Worm (Caenorhabditis elegans) whole organism, young adult: Measurements from ENCODE around the gene acbp-4.
A peak's percentile ranks its signal among the peaks of the same experiment; 100 is the strongest.

Experiments used
- B0035.1 ChIP-seq: sonication (generic microtip); optimal IDR thresholded peaks from 2 replicates; lab custom pipeline; 2016; ENCODE audit warnings: missing genetic modification characterization, mild to moderate bottlenecking, missing compliant biosample characterization, missing genotype, missing genetic modification reagents
- C17E4.6 ChIP-seq: fragments of 200-800 bp; sonication (Bioruptor generic); IDR thresholded peaks from 2 replicates; pipeline ENCODE4 v1.3.6; 2022; ENCODE audit warnings: missing genetic modification reagents, missing genetic modification characterization, missing compliant biosample characterization
- D2030.7 ChIP-seq: fragments of 200-800 bp; sonication (Bioruptor generic); IDR thresholded peaks from 2 replicates; pipeline ENCODE4 v1.3.6; 2022; ENCODE audit warnings: missing genetic modification reagents, missing genetic modification characterization, missing compliant biosample characterization
- F10E7.11 ChIP-seq: sonication (generic microtip); optimal IDR thresholded peaks from 2 replicates; lab custom pipeline; 2017; ENCODE audit warnings: mild to moderate bottlenecking, missing genetic modification characterization, moderate library complexity, missing compliant biosample characterization
- F49E8.2 ChIP-seq: sonication (generic microtip); optimal IDR thresholded peaks from 3 replicates; lab custom pipeline; 2017; ENCODE audit warnings: missing genetic modification characterization, mild to moderate bottlenecking, missing compliant biosample characterization, antibody characterized with exemption, moderate library complexity; ENCODE audit not compliant: insufficient read depth
- T26A5.8 ChIP-seq: sonication (generic microtip); optimal IDR thresholded peaks from 2 replicates; lab custom pipeline; 2016; ENCODE audit warnings: missing genetic modification characterization, missing compliant biosample characterization
- Y79H2A.3 ChIP-seq: fragments of 200-800 bp; sonication (Bioruptor generic); conservative IDR thresholded peaks from 2 replicates; pipeline ENCODE4 v1.3.6; 2022; ENCODE audit warnings: missing genetic modification reagents, missing genetic modification characterization, missing compliant biosample characterization
- ZK185.1 ChIP-seq: sonication (generic microtip); optimal IDR thresholded peaks from 2 replicates; lab custom pipeline; 2016; ENCODE audit warnings: mild to moderate bottlenecking, missing genetic modification characterization, missing compliant biosample characterization; ENCODE audit not compliant: poor library complexity, severe bottlenecking
- athp-1 ChIP-seq: sonication (generic microtip); optimal IDR thresholded peaks from 2 replicates; lab custom pipeline; 2017; ENCODE audit warnings: mild to moderate bottlenecking, missing genetic modification characterization, missing compliant biosample characterization
- attf-6 ChIP-seq: fragments of 200-800 bp; sonication (Bioruptor generic); IDR thresholded peaks from 2 replicates; pipeline ENCODE4 v1.3.6; 2022; ENCODE audit warnings: missing genetic modification reagents, missing genetic modification characterization, missing compliant biosample characterization
- ceh-100 ChIP-seq: fragments of 200-800 bp; sonication (Bioruptor generic); IDR thresholded peaks from 2 replicates; pipeline ENCODE4 v1.3.6; 2022; ENCODE audit warnings: missing genetic modification reagents, missing genetic modification characterization, missing compliant biosample characterization
- ceh-40 ChIP-seq: fragments of 200-800 bp; sonication (Bioruptor generic); IDR thresholded peaks from 2 replicates; pipeline ENCODE4 v1.3.6; 2022; ENCODE audit warnings: missing genetic modification characterization, missing compliant biosample characterization
- ceh-79 ChIP-seq: sonication (generic microtip); optimal IDR thresholded peaks from 2 replicates; lab custom pipeline; 2017; ENCODE audit warnings: mild to moderate bottlenecking, missing genetic modification characterization, missing compliant biosample characterization
- ceh-91 ChIP-seq: fragments of 200-800 bp; sonication (Bioruptor generic); IDR thresholded peaks from 2 replicates; pipeline ENCODE4 v1.3.6; 2022; ENCODE audit warnings: missing genetic modification reagents, missing genetic modification characterization, missing compliant biosample characterization
- dox-1 ChIP-seq: fragments of 200-800 bp; sonication (Bioruptor generic); IDR thresholded peaks from 2 replicates; pipeline ENCODE4 v1.3.6; 2022; ENCODE audit warnings: missing genetic modification reagents, missing genetic modification characterization, missing compliant biosample characterization
- dpl-1 ChIP-seq: fragments of 150-350 bp; optimal IDR thresholded peaks from 2 replicates; lab custom pipeline; 2014; ENCODE audit warnings: missing biosample characterization, missing genetic modification reagents, missing genetic modification characterization
- efl-1 ChIP-seq: fragments of 150-350 bp; optimal IDR thresholded peaks from 2 replicates; lab custom pipeline; 2014; ENCODE audit warnings: missing biosample characterization, missing genetic modification reagents, missing genetic modification characterization
- egl-44 ChIP-seq: fragments of 200-800 bp; sonication (Bioruptor generic); IDR thresholded peaks from 2 replicates; pipeline ENCODE4 v1.3.6; 2022; ENCODE audit warnings: missing genetic modification reagents, missing genetic modification characterization, missing compliant biosample characterization
- ekl-4 ChIP-seq: fragments of 200-800 bp; sonication (Bioruptor generic); IDR thresholded peaks from 2 replicates; pipeline ENCODE4 v1.3.6; 2022; ENCODE audit warnings: missing genetic modification reagents, missing genetic modification characterization, missing compliant biosample characterization
- ets-4 ChIP-seq: fragments of 200-800 bp; sonication (Bioruptor generic); optimal IDR thresholded peaks from 2 replicates; lab custom pipeline; 2018; ENCODE audit warnings: mild to moderate bottlenecking, missing genetic modification characterization, missing compliant biosample characterization
- hlh-26 ChIP-seq: fragments of 200-800 bp; sonication (Bioruptor generic); conservative IDR thresholded peaks from 2 replicates; pipeline ENCODE4 v1.3.6; 2022; ENCODE audit warnings: missing genetic modification reagents, missing genetic modification characterization, missing compliant biosample characterization
- hmg-20 ChIP-seq: fragments of 200-800 bp; sonication (Bioruptor generic); IDR thresholded peaks from 2 replicates; pipeline ENCODE4 v1.3.6; 2022; ENCODE audit warnings: missing genetic modification reagents, missing genetic modification characterization, missing compliant biosample characterization
- let-607 ChIP-seq, 2 experiments: fragments of 200-800 bp in 1 of 2; sonication (Bioruptor generic) in 1 of 2; sonication (generic microtip) in 1 of 2; optimal IDR thresholded peaks; 2 replicates each; lab custom pipeline; 2016 to 2018; ENCODE audit warnings: mild to moderate bottlenecking in 2 of 2, missing compliant biosample characterization in 2 of 2, missing genetic modification characterization in 2 of 2, moderate library complexity in 2 of 2, missing genotype in 1 of 2
- lin-54 ChIP-seq: fragments of 200-800 bp; sonication (Bioruptor generic); optimal IDR thresholded peaks from 2 replicates; lab custom pipeline; 2018; ENCODE audit warnings: mild to moderate bottlenecking, missing genetic modification characterization, missing compliant biosample characterization
- lsl-1 ChIP-seq: fragments of 200-800 bp; sonication (Bioruptor generic); optimal IDR thresholded peaks from 2 replicates; lab custom pipeline; 2018; ENCODE audit warnings: mild to moderate bottlenecking, missing genetic modification characterization, moderate library complexity, missing compliant biosample characterization
- madf-6 ChIP-seq: fragments of 200-800 bp; sonication (Bioruptor generic); IDR thresholded peaks from 2 replicates; pipeline ENCODE4 v1.3.6; 2022; ENCODE audit warnings: missing genetic modification reagents, missing genetic modification characterization, missing compliant biosample characterization
- nfya-2 ChIP-seq: fragments of 200-800 bp; sonication (Bioruptor generic); IDR thresholded peaks from 2 replicates; pipeline ENCODE4 v1.3.6; 2022; ENCODE audit warnings: missing genetic modification reagents, missing genetic modification characterization, missing compliant biosample characterization
- nfyb-1 ChIP-seq: fragments of 200-800 bp; sonication (Bioruptor generic); IDR thresholded peaks from 2 replicates; pipeline ENCODE4 v1.3.6; 2022; ENCODE audit warnings: missing genetic modification reagents, missing genetic modification characterization, missing compliant biosample characterization
- nhr-80 ChIP-seq: sonication (generic microtip); optimal IDR thresholded peaks from 2 replicates; lab custom pipeline; 2016; ENCODE audit warnings: missing genetic modification characterization, missing compliant biosample characterization
- rec-8 ChIP-seq, 2 experiments: sonication (generic microtip); optimal IDR thresholded peaks; 2 replicates each; lab custom pipeline; 2016; ENCODE audit warnings: mild to moderate bottlenecking in 2 of 2, missing genetic modification characterization in 2 of 2, missing genetic modification reagents in 2 of 2, missing genotype in 2 of 2, missing biosample characterization in 1 of 2, missing compliant biosample characterization in 1 of 2, moderate library complexity in 1 of 2
- repo-1 ChIP-seq: sonication (generic microtip); optimal IDR thresholded peaks from 2 replicates; lab custom pipeline; 2017; ENCODE audit warnings: mild to moderate bottlenecking, missing genetic modification characterization, missing compliant biosample characterization
- sea-2 ChIP-seq: fragments of 200-800 bp; sonication (Bioruptor generic); IDR thresholded peaks from 2 replicates; pipeline ENCODE4 v1.3.6; 2022; ENCODE audit warnings: missing genetic modification characterization, missing compliant biosample characterization
- snpc-1.1 ChIP-seq: sonication (generic microtip); optimal IDR thresholded peaks from 2 replicates; lab custom pipeline; 2017; ENCODE audit warnings: missing genetic modification characterization, mild to moderate bottlenecking, missing compliant biosample characterization, antibody characterized with exemption, moderate library complexity, missing genotype, missing genetic modification reagents; ENCODE audit not compliant: insufficient read depth
- snpc-1.3 ChIP-seq: sonication (generic microtip); optimal IDR thresholded peaks from 2 replicates; lab custom pipeline; 2017; ENCODE audit warnings: missing genetic modification characterization, mild to moderate bottlenecking, missing compliant biosample characterization, antibody characterized with exemption, moderate library complexity, missing genotype, missing genetic modification reagents; ENCODE audit not compliant: insufficient read depth
- ztf-22 ChIP-seq: fragments of 200-800 bp; sonication (Bioruptor generic); optimal IDR thresholded peaks from 2 replicates; lab custom pipeline; 2018; ENCODE audit warnings: mild to moderate bottlenecking, missing genetic modification characterization, moderate library complexity, missing compliant biosample characterization
- ztf-28 ChIP-seq: fragments of 200-800 bp; sonication (Bioruptor generic); IDR thresholded peaks from 2 replicates; pipeline ENCODE4 v1.3.6; 2022; ENCODE audit warnings: missing genetic modification reagents, missing genetic modification characterization, missing compliant biosample characterization
- ztf-6 ChIP-seq: fragments of 200-800 bp; sonication (Bioruptor generic); IDR thresholded peaks from 2 replicates; pipeline ENCODE4 v1.3.6; 2022; ENCODE audit warnings: missing genetic modification reagents, missing genetic modification characterization, missing compliant biosample characterization

The acbp-4 gene

ce11 chrIII:7293075-7293684 is 15.7 kb downstream of the acbp-4 start, which contains the start of gene cwf-19L2:
TSS of gene cwf-19L2 (plus strand) at chrIII:7293634.
- TF ChIP-seq attf-6 (GFP tag; lab: Robert Waterston, UW): no peak
- no peak for TF ChIP-seq nfyb-1 (GFP tag; lab: Robert Waterston, UW)
- no peak for TF ChIP-seq athp-1
- no peak for TF ChIP-seq snpc-1.1 (tag; lab: Kevin White, UChicago)
- peak; percentile 44; the same call in 1 of the 2 replicates for TF ChIP-seq D2030.7 (GFP tag; lab: Robert Waterston, UW)
- TF ChIP-seq C17E4.6 (GFP tag; lab: Robert Waterston, UW): no peak
- no peak for TF ChIP-seq ets-4 (GFP tag; lab: Kevin White, UChicago)
- peak; percentile 16 for TF ChIP-seq efl-1 (GFP tag; lab: Kevin White, UChicago)
- no peak for TF ChIP-seq ceh-40
- TF ChIP-seq T26A5.8 (tag; lab: Kevin White, UChicago): no peak
- no peak for TF ChIP-seq let-607 (tag; optimal IDR thresholded peaks at IDR 0.05; lab: Kevin White, UChicago)
- TF ChIP-seq madf-6: peak; percentile 10; the same call in 1 of the 2 replicates
- TF ChIP-seq ztf-6: no peak
- peak; percentile 69 for TF ChIP-seq lsl-1
- no peak for TF ChIP-seq rec-8 (tag; optimal IDR thresholded peaks at IDR 0.05; lab: Kevin White, UChicago)
- no peak for TF ChIP-seq sea-2 (GFP tag; lab: Robert Waterston, UW)

ce11 chrIII:7292569-7292968 is 16.3 kb downstream of the acbp-4 start:
- TF ChIP-seq B0035.1 (tag; lab: Kevin White, UChicago): no peak
- TF ChIP-seq let-607 (tag; optimal IDR thresholded peaks at IDR 0.05; lab: Kevin White, UChicago): peak in 1 of 2 experiments; percentile 2
- TF ChIP-seq hmg-20 (GFP tag; lab: Robert Waterston, UW): no peak
- no peak for TF ChIP-seq hlh-26 (GFP tag; lab: Robert Waterston, UW)
- TF ChIP-seq attf-6 (GFP tag; lab: Robert Waterston, UW): no peak
- TF ChIP-seq nhr-80 (tag; lab: Kevin White, UChicago): peak; percentile 40
- no peak for TF ChIP-seq ztf-28 (GFP tag; lab: Robert Waterston, UW)

- TF ChIP-seq ceh-79 (tag; lab: Kevin White, UChicago): no peak
- TF ChIP-seq snpc-1.1 (tag; lab: Kevin White, UChicago): no peak
- TF ChIP-seq repo-1 (tag; lab: Kevin White, UChicago): no peak
- TF ChIP-seq sea-2 (GFP tag; lab: Robert Waterston, UW): no peak
- no peak for TF ChIP-seq F49E8.2 (tag; lab: Kevin White, UChicago)
- TF ChIP-seq D2030.7 (GFP tag; lab: Robert Waterston, UW): no peak
These were observed 17.7 kb downstream of the acbp-4 start for ce11 chrIII:7291216-7291615.

- no peak for TF ChIP-seq egl-44 (GFP tag; lab: Robert Waterston, UW)
These were observed 18.4 kb downstream of the acbp-4 start, which contains the start of gene algn-11 for ce11 chrIII:7290462-7290861. TSS of gene algn-11 (minus strand) at chrIII:7290562.

ce11 chrIII:7287503-7287902 is 21.4 kb downstream of the acbp-4 start, which contains the start of gene ykt-6:
TSS of gene ykt-6 (minus strand) at chrIII:7287603.
- TF ChIP-seq ztf-22 (GFP tag; lab: Kevin White, UChicago): no peak
- no peak for TF ChIP-seq ceh-100 (GFP tag; lab: Robert Waterston, UW)
- no peak for TF ChIP-seq ekl-4 (GFP tag; lab: Robert Waterston, UW)
- TF ChIP-seq C17E4.6 (GFP tag; lab: Robert Waterston, UW): no peak
- TF ChIP-seq ZK185.1 (tag; lab: Kevin White, UChicago): no peak
- no peak for TF ChIP-seq dox-1 (GFP tag; lab: Robert Waterston, UW)
- TF ChIP-seq athp-1: no peak
- TF ChIP-seq Y79H2A.3 (GFP tag; lab: Robert Waterston, UW): no peak
- no peak for TF ChIP-seq repo-1 (tag; lab: Kevin White, UChicago)
- TF ChIP-seq nfya-2 (GFP tag; lab: Robert Waterston, UW): no peak
- no peak for TF ChIP-seq lin-54 (GFP tag; lab: Kevin White, UChicago)
- no peak for TF ChIP-seq let-607 (tag; optimal IDR thresholded peaks at IDR 0.05; lab: Kevin White, UChicago)
- no peak for TF ChIP-seq ceh-91 (GFP tag; lab: Robert Waterston, UW)
- TF ChIP-seq nfyb-1 (GFP tag; lab: Robert Waterston, UW): no peak
- TF ChIP-seq F10E7.11 (tag; lab: Kevin White, UChicago): no peak
- TF ChIP-seq snpc-1.3 (tag; lab: Kevin White, UChicago): no peak
- no peak for TF ChIP-seq dpl-1 (GFP tag; lab: Kevin White, UChicago)
